Worm (Caenorhabditis elegans): ENCODE results near the gene C05C8.7.

DNA sequence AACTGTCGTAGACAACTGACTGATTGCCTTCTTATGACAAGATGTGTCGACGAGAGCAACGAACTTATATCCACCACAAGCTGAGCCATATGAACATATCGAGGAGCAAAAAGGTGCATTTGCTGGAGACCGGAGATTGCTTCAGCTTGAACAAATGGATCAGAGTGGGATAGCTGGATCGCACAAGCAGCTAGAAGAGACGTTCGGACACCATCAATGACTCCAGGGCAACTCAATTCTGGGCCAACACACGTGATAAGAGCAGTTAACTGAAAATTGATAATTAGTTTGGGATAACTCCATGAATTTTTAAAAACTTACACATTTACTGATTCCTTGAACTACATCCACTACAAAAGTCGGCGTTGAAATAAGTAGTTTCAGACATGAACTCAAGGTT is 37.8 kb downstream of the C05C8.7 start:
- TF ChIP-seq pha-4 (tag; optimal IDR thresholded peaks at IDR 0.05) (no peak), tbx-9 (tag; optimal IDR thresholded peaks at IDR 0.05; ENCODE audit: borderline replicate concordance) (no peak), rec-8 (tag; optimal IDR thresholded peaks at IDR 0.05) (no peak), rcor-1 (GFP tag; IDR thresholded peaks at IDR 0.05) (no peak)
